Fruit fly (Drosophila melanogaster) whole organism, embryonic: ENCODE measurements around the gene Rnmt.
A peak's percentile ranks its signal among the peaks of the same experiment; 100 is the strongest.

Experiments
- Awh ChIP-seq: fragments of 200-800 bp; sonication (Bioruptor generic); IDR thresholded peaks from 2 replicates; pipeline ENCODE4, ENCODE4 v1.3.6; 2022; ENCODE audit warnings: missing biosample characterization, missing genetic modification characterization
- CG10959 ChIP-seq: fragments of 200-800 bp; sonication (Bioruptor generic); IDR thresholded peaks from 2 replicates; pipeline ENCODE4 v1.3.6; 2022; ENCODE audit warnings: missing biosample characterization, missing genetic modification characterization
- CG12104 ChIP-seq: fragments of 200-800 bp; sonication (Bioruptor generic); optimal IDR thresholded peaks from 3 replicates; lab custom pipeline; 2016; ENCODE audit warnings: missing biosample characterization, missing genetic modification characterization
- CG12219 ChIP-seq: fragments of 200-800 bp; sonication (Bioruptor generic); optimal IDR thresholded peaks from 3 replicates; lab custom pipeline; 2018; ENCODE audit warnings: missing biosample characterization, mild to moderate bottlenecking, missing genetic modification characterization
- CG13296 ChIP-seq: fragments of 200-800 bp; sonication (Bioruptor generic); optimal IDR thresholded peaks from 3 replicates; lab custom pipeline; 2018; ENCODE audit warnings: missing biosample characterization, mild to moderate bottlenecking, missing genetic modification characterization
- CG14050 ChIP-seq: fragments of 200-800 bp; sonication (Bioruptor generic); IDR thresholded peaks from 3 replicates; pipeline ENCODE4 v1.3.6; 2022; ENCODE audit warnings: missing biosample characterization, missing genetic modification characterization
- CG18619 ChIP-seq: fragments of 200-800 bp; sonication (Bioruptor generic); optimal IDR thresholded peaks from 3 replicates; lab custom pipeline; 2017; ENCODE audit warnings: missing biosample characterization, mild to moderate bottlenecking, missing genetic modification characterization
- CG2129 ChIP-seq: fragments of 200-800 bp; sonication (Bioruptor generic); IDR thresholded peaks from 2 replicates; pipeline ENCODE4 v1.3.6; 2022; ENCODE audit warnings: missing biosample characterization, missing genetic modification characterization; ENCODE audit not compliant: partially characterized antibody
- CG2678 ChIP-seq: fragments of 200-800 bp; sonication (Bioruptor generic); optimal IDR thresholded peaks from 3 replicates; lab custom pipeline; 2019; ENCODE audit warnings: missing biosample characterization, mild to moderate bottlenecking, missing genetic modification characterization, moderate library complexity
- CG3065 ChIP-seq: fragments of 200-800 bp; sonication (Bioruptor generic); optimal IDR thresholded peaks from 2 replicates; lab custom pipeline; 2016; ENCODE audit warnings: missing biosample characterization, missing genetic modification characterization
- CG32532 ChIP-seq: fragments of 200-800 bp; sonication (Bioruptor generic); IDR thresholded peaks from 2 replicates; pipeline ENCODE4 v1.3.6; 2022; ENCODE audit warnings: missing biosample characterization, missing genetic modification characterization
- CG3281 ChIP-seq: fragments of 200-800 bp; sonication (Bioruptor generic); optimal IDR thresholded peaks from 3 replicates; lab custom pipeline; 2017; ENCODE audit warnings: missing biosample characterization, mild to moderate bottlenecking, missing genetic modification characterization
- CG4360 ChIP-seq: fragments of 200-800 bp; sonication (Bioruptor generic); IDR thresholded peaks from 2 replicates; pipeline ENCODE4 v1.3.6; 2022; ENCODE audit warnings: missing biosample characterization, missing genetic modification characterization
- CG5180 ChIP-seq: fragments of 200-800 bp; sonication (Bioruptor generic); optimal IDR thresholded peaks from 3 replicates; lab custom pipeline; 2017; ENCODE audit warnings: missing biosample characterization, missing genetic modification characterization, mild to moderate bottlenecking, moderate library complexity, missing genetic modification reagents
- CG5245 ChIP-seq: fragments of 200-800 bp; sonication (Bioruptor generic); optimal IDR thresholded peaks from 3 replicates; lab custom pipeline; 2016; ENCODE audit warnings: missing biosample characterization, missing genetic modification characterization
- CG8290 ChIP-seq, 3 experiments: fragments of 200-800 bp; sonication (Bioruptor generic); optimal IDR thresholded peaks; 2 replicates each; lab custom pipeline; 2016 to 2019; ENCODE audit warnings: missing biosample characterization in 3 of 3, missing genetic modification characterization in 3 of 3, mild to moderate bottlenecking in 2 of 3, moderate library complexity in 1 of 3
- CG8944 ChIP-seq: fragments of 200-800 bp; sonication (Bioruptor generic); optimal IDR thresholded peaks from 3 replicates; lab custom pipeline; 2016; ENCODE audit warnings: missing biosample characterization, missing genetic modification characterization
- CG9437 ChIP-seq: fragments of 200-800 bp; sonication (Bioruptor generic); optimal IDR thresholded peaks from 2 replicates; lab custom pipeline; 2018; ENCODE audit warnings: missing biosample characterization, mild to moderate bottlenecking, missing genetic modification characterization
- D19A ChIP-seq: fragments of 200-800 bp; optimal IDR thresholded peaks from 3 replicates; lab custom pipeline; 2019; ENCODE audit warnings: missing biosample characterization, mild to moderate bottlenecking, missing genetic modification characterization, moderate library complexity
- D19B ChIP-seq: fragments of 200-800 bp; sonication (Bioruptor generic); optimal IDR thresholded peaks from 2 replicates; lab custom pipeline; 2017; ENCODE audit warnings: missing biosample characterization, mild to moderate bottlenecking, missing genetic modification characterization
- Dfd ChIP-seq, 2 experiments: fragments of >200 bp; optimal IDR thresholded peaks; 2 replicates each; lab custom pipeline; 2017; ENCODE audit warnings: missing biosample characterization in 2 of 2, missing genetic modification characterization in 2 of 2
- E2f1 ChIP-seq: fragments of 200-800 bp; sonication (Bioruptor generic); IDR thresholded peaks from 2 replicates; pipeline ENCODE4 v1.3.6; 2022; ENCODE audit warnings: missing biosample characterization, missing genetic modification characterization
- Fer1 ChIP-seq: fragments of 200-800 bp; sonication (Bioruptor generic); optimal IDR thresholded peaks from 2 replicates; lab custom pipeline; 2017; ENCODE audit warnings: missing biosample characterization, mild to moderate bottlenecking, missing genetic modification characterization
- HHEX ChIP-seq: fragments of 200-800 bp; sonication (Bioruptor generic); optimal IDR thresholded peaks from 3 replicates; lab custom pipeline; 2017; ENCODE audit warnings: missing biosample characterization, mild to moderate bottlenecking, missing genetic modification characterization, missing genetic modification reagents
- Mes4 ChIP-seq: fragments of 200-800 bp; sonication (Bioruptor generic); optimal IDR thresholded peaks from 2 replicates; lab custom pipeline; 2016; ENCODE audit warnings: missing biosample characterization, missing genetic modification characterization
- Myb ChIP-seq: fragments of 200-800 bp; sonication (Bioruptor generic); optimal IDR thresholded peaks from 2 replicates; lab custom pipeline; 2016; ENCODE audit warnings: missing biosample characterization, missing genetic modification characterization
- Neu2 ChIP-seq: fragments of 200-800 bp; sonication (Bioruptor generic); optimal IDR thresholded peaks from 3 replicates; lab custom pipeline; 2016; ENCODE audit warnings: missing biosample characterization, missing genetic modification characterization, borderline replicate concordance
- NfI ChIP-seq: fragments of 200-800 bp; sonication (Bioruptor generic); optimal IDR thresholded peaks from 3 replicates; lab custom pipeline; 2018; ENCODE audit warnings: missing biosample characterization, mild to moderate bottlenecking, missing genetic modification characterization, moderate library complexity
- PHDP ChIP-seq: fragments of 200-800 bp; sonication (Bioruptor generic); optimal IDR thresholded peaks from 3 replicates; lab custom pipeline; 2018; ENCODE audit warnings: missing biosample characterization, mild to moderate bottlenecking, missing genetic modification characterization, moderate library complexity
- Scr ChIP-seq: fragments of 200-800 bp; sonication (Bioruptor generic); IDR thresholded peaks from 2 replicates; pipeline ENCODE4 v1.3.6; 2022; ENCODE audit warnings: missing biosample characterization, missing genetic modification characterization; ENCODE audit not compliant: partially characterized antibody
- Sox100B ChIP-seq: fragments of 200-800 bp; sonication (Bioruptor generic); optimal IDR thresholded peaks from 3 replicates; lab custom pipeline; 2018; ENCODE audit warnings: missing biosample characterization, mild to moderate bottlenecking, missing genetic modification characterization
- Sox102F ChIP-seq: fragments of 200-800 bp; sonication (Bioruptor generic); optimal IDR thresholded peaks from 2 replicates; lab custom pipeline; 2018; ENCODE audit warnings: missing biosample characterization, mild to moderate bottlenecking, missing genetic modification characterization, moderate library complexity
- Vsx1 ChIP-seq: fragments of 200-800 bp; sonication (Bioruptor generic); optimal IDR thresholded peaks from 2 replicates; lab custom pipeline; 2017; ENCODE audit warnings: missing biosample characterization, mild to moderate bottlenecking, missing genetic modification characterization, missing genetic modification reagents
- abd-A ChIP-seq: fragments of 200-800 bp; sonication (Bioruptor generic); optimal IDR thresholded peaks from 3 replicates; lab custom pipeline; 2019; ENCODE audit warnings: missing biosample characterization, mild to moderate bottlenecking, missing genetic modification characterization, moderate library complexity
- crc ChIP-seq: fragments of 200-800 bp; sonication (Bioruptor generic); optimal IDR thresholded peaks from 2 replicates; lab custom pipeline; 2016; ENCODE audit warnings: missing biosample characterization, missing genetic modification characterization
- dimm ChIP-seq: fragments of 200-800 bp; sonication (Bioruptor generic); IDR thresholded peaks from 2 replicates; pipeline ENCODE4 v1.3.6; 2022; ENCODE audit warnings: missing biosample characterization, missing genetic modification characterization
- ewg ChIP-seq: fragments of 200-800 bp; sonication (Bioruptor generic); optimal IDR thresholded peaks from 3 replicates; lab custom pipeline; 2017; ENCODE audit warnings: mild to moderate bottlenecking, missing biosample characterization, missing genetic modification reagents, missing genetic modification characterization
- fd102C ChIP-seq: fragments of 200-800 bp; sonication (Bioruptor generic); optimal IDR thresholded peaks from 2 replicates; lab custom pipeline; 2018; ENCODE audit warnings: missing biosample characterization, mild to moderate bottlenecking, missing genetic modification characterization, moderate library complexity
- gsb-n ChIP-seq: fragments of 200-800 bp; sonication (Bioruptor generic); optimal IDR thresholded peaks from 3 replicates; lab custom pipeline; 2018; ENCODE audit warnings: missing biosample characterization, mild to moderate bottlenecking, missing genetic modification characterization
- jigr1 ChIP-seq: fragments of 200-800 bp; sonication (Bioruptor generic); IDR thresholded peaks from 3 replicates; pipeline ENCODE4 v1.3.6; 2022; ENCODE audit warnings: missing biosample characterization, missing genetic modification characterization
- klu ChIP-seq: fragments of 200-800 bp; sonication (Bioruptor generic); IDR thresholded peaks from 2 replicates; pipeline ENCODE4 v1.3.6; 2022; ENCODE audit warnings: missing biosample characterization, missing genetic modification characterization
- nau ChIP-seq: fragments of 200-800 bp; sonication (Bioruptor generic); optimal IDR thresholded peaks from 3 replicates; lab custom pipeline; 2017; ENCODE audit warnings: missing biosample characterization, mild to moderate bottlenecking, missing genetic modification characterization, missing genetic modification reagents
- p53 ChIP-seq: fragments of 200-800 bp; sonication (Bioruptor generic); optimal IDR thresholded peaks from 2 replicates; lab custom pipeline; 2016; ENCODE audit warnings: missing biosample characterization, missing genetic modification characterization
- pho ChIP-seq: fragments of 200-800 bp; sonication (Bioruptor generic); optimal IDR thresholded peaks from 2 replicates; lab custom pipeline; 2016; ENCODE audit warnings: missing biosample characterization, missing genetic modification characterization
- slou ChIP-seq: fragments of 200-800 bp; sonication (Bioruptor generic); optimal IDR thresholded peaks from 3 replicates; lab custom pipeline; 2016; ENCODE audit warnings: missing biosample characterization, missing genetic modification characterization
- slp2 ChIP-seq: fragments of 200-800 bp; sonication (Bioruptor generic); optimal IDR thresholded peaks from 2 replicates; lab custom pipeline; 2016; ENCODE audit warnings: missing biosample characterization, missing genetic modification characterization
- wek ChIP-seq: fragments of 200-800 bp; sonication (Bioruptor generic); optimal IDR thresholded peaks from 3 replicates; lab custom pipeline; 2018; ENCODE audit warnings: missing biosample characterization, mild to moderate bottlenecking, missing genetic modification characterization, moderate library complexity
- zen ChIP-seq: fragments of 200-800 bp; sonication (Bioruptor generic); optimal IDR thresholded peaks from 3 replicates; lab custom pipeline; 2018; ENCODE audit warnings: missing biosample characterization, mild to moderate bottlenecking, missing genetic modification characterization, moderate library complexity

The Rnmt gene

DNA sequence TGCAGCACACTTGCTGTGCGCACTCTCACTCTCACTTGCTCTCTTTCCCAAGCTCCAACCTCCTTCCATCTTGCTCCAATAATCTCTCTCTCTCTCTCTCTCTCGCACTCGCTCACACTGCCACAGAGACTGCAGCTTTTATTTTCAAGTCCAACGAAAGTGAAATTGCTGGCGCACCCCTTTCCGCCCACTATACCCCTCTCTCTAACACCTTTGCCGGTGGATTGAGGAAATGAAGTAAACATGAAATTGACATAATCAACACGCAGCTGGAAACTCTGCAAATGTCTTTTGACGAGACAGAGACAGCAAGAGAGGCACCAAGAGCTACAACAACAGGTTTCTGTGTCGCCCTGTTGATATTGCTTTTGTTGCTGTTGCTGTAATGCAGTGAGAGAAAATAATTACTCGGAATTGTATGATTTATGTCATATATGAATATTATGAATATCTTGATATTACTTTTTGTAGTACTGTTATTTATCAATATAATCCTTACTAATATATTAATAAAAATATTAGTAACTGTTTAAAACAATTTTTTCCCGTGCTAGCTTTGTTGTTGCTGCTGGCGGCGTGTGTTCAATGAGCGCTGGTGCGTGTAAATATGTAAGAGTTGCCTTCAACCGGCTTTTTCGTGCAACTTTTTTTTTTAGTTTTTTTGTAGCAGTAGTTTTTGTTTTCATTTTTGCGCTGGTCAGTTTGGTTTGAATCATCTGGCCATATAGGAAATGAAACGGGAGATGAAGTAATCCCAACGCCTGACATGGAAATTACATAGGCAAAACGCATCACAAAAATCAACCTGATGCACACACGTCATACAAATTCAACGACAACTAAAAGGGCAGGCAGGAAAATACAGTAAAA is 13.9 kb upstream of the Rnmt start (continued):
- peak; percentile 81 for TF ChIP-seq CG5245 (GFP tag; lab: Kevin White, UChicago)
- TF ChIP-seq Sox102F, result peak; percentile 98
- peak; percentile 94 for TF ChIP-seq gsb-n (tag; lab: Kevin White, UChicago)
- TF ChIP-seq PHDP (tag; lab: Kevin White, UChicago), result peak; percentile 93
- TF ChIP-seq Fer1 (GFP tag; lab: Kevin White, UChicago), result peak; percentile 88
- TF ChIP-seq Sox100B (GFP tag; lab: Kevin White, UChicago), result peak; percentile 95
- peak; percentile 78 for TF ChIP-seq klu (GFP tag; lab: Robert Waterston, UW)
- TF ChIP-seq CG12104 (GFP tag; lab: Kevin White, UChicago), result peak; percentile 88
- peak; percentile 77 for TF ChIP-seq Vsx1
- no peak for TF ChIP-seq crc (GFP tag; lab: Kevin White, UChicago)
- TF ChIP-seq CG5180 (GFP tag; lab: Kevin White, UChicago), result peak; percentile 76
- peak; percentile 80 for TF ChIP-seq CG12219 (GFP tag; lab: Kevin White, UChicago)
- TF ChIP-seq zen (tag; lab: Kevin White, UChicago), result peak; percentile 84
- TF ChIP-seq slp2 (GFP tag; lab: Kevin White, UChicago), result no peak
- peak; percentile 60 for TF ChIP-seq Mes4 (GFP tag; lab: Kevin White, UChicago)
- peak; percentile 61 for TF ChIP-seq D19B (GFP tag; lab: Kevin White, UChicago)
- peak; percentile 91 for TF ChIP-seq CG3065 (GFP tag; lab: Kevin White, UChicago)
- peak; percentile 44 for TF ChIP-seq CG8944 (GFP tag; lab: Kevin White, UChicago)
- TF ChIP-seq abd-A, result peak; percentile 98
- TF ChIP-seq CG13296 (GFP tag; lab: Kevin White, UChicago), result peak; percentile 82
- no peak for TF ChIP-seq fd102C (GFP tag; lab: Kevin White, UChicago)
- peak; percentile 80 for TF ChIP-seq dimm (GFP tag; lab: Robert Waterston, UW)
- TF ChIP-seq CG10959 (GFP tag; lab: Robert Waterston, UW), result peak; percentile 87
- TF ChIP-seq ewg (GFP tag; lab: Kevin White, UChicago), result peak; percentile 81
- TF ChIP-seq nau, result peak; percentile 86
- TF ChIP-seq pho (GFP tag; lab: Kevin White, UChicago), result peak; percentile 12
- no peak for TF ChIP-seq Scr (GFP tag; lab: Robert Waterston, UW)
- peak; percentile 89 for TF ChIP-seq jigr1
- TF ChIP-seq CG2129 (GFP tag; lab: Robert Waterston, UW), result no peak
- no peak for TF ChIP-seq Dfd (GFP tag; optimal IDR thresholded peaks at IDR 0.05; lab: Kevin White, UChicago)
- peak; percentile 73 for TF ChIP-seq NfI (GFP tag; lab: Kevin White, UChicago)
- no peak for TF ChIP-seq p53 (GFP tag; lab: Kevin White, UChicago)
- TF ChIP-seq Awh (GFP tag; lab: Robert Waterston, UW), result peak; percentile 94
- peak; percentile 88 for TF ChIP-seq CG4360
- peak; percentile 93 for TF ChIP-seq E2f1 (GFP tag; lab: Robert Waterston, UW)
- peak; percentile 90 for TF ChIP-seq CG14050 (GFP tag; lab: Robert Waterston, UW)
- TF ChIP-seq CG18619, result peak; percentile 75
- TF ChIP-seq Myb (GFP tag; lab: Kevin White, UChicago), result no peak
- peak; percentile 94 for TF ChIP-seq CG2678
- peak; percentile 73 for TF ChIP-seq CG9437 (GFP tag; lab: Kevin White, UChicago)
- TF ChIP-seq CG32532 (GFP tag; lab: Robert Waterston, UW), result peak; percentile 87
- TF ChIP-seq CG3281, result peak; percentile 71
- peak; percentile 89 for TF ChIP-seq HHEX (GFP tag; lab: Kevin White, UChicago)
- peak; percentile 74 for TF ChIP-seq CG8290 (GFP tag; optimal IDR thresholded peaks at IDR 0.05; lab: Kevin White, UChicago)
- TF ChIP-seq CG8290 (tag; optimal IDR thresholded peaks at IDR 0.05; lab: Kevin White, UChicago), result peak; percentile 64 to 67
- TF ChIP-seq D19A (tag; lab: Kevin White, UChicago), result peak; percentile 88
- TF ChIP-seq Neu2 (GFP tag; lab: Kevin White, UChicago), result no peak
- TF ChIP-seq slou (GFP tag; lab: Kevin White, UChicago), result peak; percentile 79
- peak; percentile 74 for TF ChIP-seq wek
